Worm (Caenorhabditis elegans): ENCODE measurements around the gene try-3.

try-3 gene

ce11 chrIV:6535908-6536307, 21.0 kb upstream of the try-3 start, which contains the start of gene C01G5.3:
Gene C01G5.3 (plus strand): TSS chrIV:6536208.
- TF ChIP-seq lin-35 (GFP tag; optimal IDR thresholded peaks at IDR 0.05) (no peak), blmp-1 (tag; optimal IDR thresholded peaks at IDR 0.05) (no peak), efl-1 (optimal IDR thresholded peaks at IDR 0.05) (no peak), efl-1 (GFP tag; optimal IDR thresholded peaks at IDR 0.05 in 1 of 2) (peak in 1 of 2 experiments; percentile 77), fkh-10 (GFP tag; optimal IDR thresholded peaks at IDR 0.05) (no peak), lin-13 (GFP tag; optimal IDR thresholded peaks at IDR 0.05) (no peak)

ce11 chrIV:6541435-6541834, 15.5 kb upstream of the try-3 start, which contains the start of gene C01G5.25:
Gene C01G5.25 (plus strand): TSS chrIV:6541684.
- TF ChIP-seq fkh-8 (tag; optimal IDR thresholded peaks at IDR 0.05) (peak; percentile 2), nhr-47 (tag; optimal IDR thresholded peaks at IDR 0.05) (no peak), dpl-1 (GFP tag; optimal IDR thresholded peaks at IDR 0.05) (peak in 1 of 3 experiments; percentile 12), ztf-4 (tag; optimal IDR thresholded peaks at IDR 0.05) (no peak), mab-9 (GFP tag; IDR thresholded peaks at IDR 0.05) (no peak), xbp-1 (tag; optimal IDR thresholded peaks at IDR 0.05) (no peak), nhr-28 (tag; optimal IDR thresholded peaks at IDR 0.05) (no peak), pag-3 (tag; optimal IDR thresholded peaks at IDR 0.05; ENCODE audit: borderline replicate concordance, insufficient read depth) (no peak), unc-86 (tag; optimal IDR thresholded peaks at IDR 0.05) (peak; percentile 56), snpc-4 (tag; optimal IDR thresholded peaks at IDR 0.05) (no peak), lin-14 (GFP tag; optimal IDR thresholded peaks at IDR 0.05) (peak; percentile 69), hlh-4 (tag; optimal IDR thresholded peaks at IDR 0.05) (no peak), egl-13 (tag; optimal IDR thresholded peaks at IDR 0.05) (no peak), tbx-2 (tag; optimal IDR thresholded peaks at IDR 0.05) (no peak), efl-3 (GFP tag; optimal IDR thresholded peaks at IDR 0.05) (no peak), unc-62 (GFP tag; optimal IDR thresholded peaks at IDR 0.05) (no peak), ceh-82 (tag; optimal IDR thresholded peaks at IDR 0.05) (peak in 1 of 3 experiments; percentile 23)

ce11 chrIV:6542962-6543361, 14.0 kb upstream of the try-3 start:
- TF ChIP-seq efl-1 (optimal IDR thresholded peaks at IDR 0.05) (peak in 1 of 2 experiments; percentile 12), efl-1 (GFP tag; optimal IDR thresholded peaks at IDR 0.05 in 1 of 2) (no peak), mep-1 (tag; optimal IDR thresholded peaks at IDR 0.05) (peak; percentile 6), mab-9 (GFP tag; IDR thresholded peaks at IDR 0.05) (0 out of 2 replicates have a peak, but pooled peaks have one; percentile 25), unc-30 (tag; optimal IDR thresholded peaks at IDR 0.05) (no peak), C04F5.9 (tag; optimal IDR thresholded peaks at IDR 0.05) (no peak), lin-14 (GFP tag; optimal IDR thresholded peaks at IDR 0.05) (peak; percentile 67), nhr-71 (tag; optimal IDR thresholded peaks at IDR 0.05) (peak; percentile 43), aly-2 (tag; optimal IDR thresholded peaks at IDR 0.05) (no peak), fkh-8 (tag; optimal IDR thresholded peaks at IDR 0.05) (peak; percentile 79), nhr-47 (tag; optimal IDR thresholded peaks at IDR 0.05) (peak; percentile 46)

ce11 chrIV:6547397-6547796, 9.6 kb upstream of the try-3 start:
- TF ChIP-seq lin-14 (GFP tag; optimal IDR thresholded peaks at IDR 0.05) (peak; percentile 56), efl-1 (optimal IDR thresholded peaks at IDR 0.05) (peak in 1 of 2 experiments; percentile 3), efl-1 (GFP tag; optimal IDR thresholded peaks at IDR 0.05 in 1 of 2) (no peak), nhr-47 (tag; optimal IDR thresholded peaks at IDR 0.05) (no peak), fkh-10 (GFP tag; optimal IDR thresholded peaks at IDR 0.05) (peak; percentile 56), vab-15 (tag; optimal IDR thresholded peaks at IDR 0.05) (no peak)

- TF ChIP-seq dpl-1 (GFP tag; optimal IDR thresholded peaks at IDR 0.05) (peak; percentile 96 to 97 (median 96)), unc-98 (GFP tag; IDR thresholded peaks at IDR 0.05) (no peak), fos-1 (tag; optimal IDR thresholded peaks at IDR 0.05) (peak; percentile 49), nhr-47 (tag; optimal IDR thresholded peaks at IDR 0.05) (peak; percentile 74), nhr-20 (tag; optimal IDR thresholded peaks at IDR 0.05) (peak; percentile 77), dsc-1 (tag; optimal IDR thresholded peaks at IDR 0.05) (peak; percentile 53), fkh-4 (tag; optimal IDR thresholded peaks at IDR 0.05; ENCODE audit: borderline replicate concordance) (no peak), pag-3 (tag; optimal IDR thresholded peaks at IDR 0.05; ENCODE audit: borderline replicate concordance, insufficient read depth) (no peak), efl-1 (optimal IDR thresholded peaks at IDR 0.05) (peak; percentile 94 to 98), efl-1 (GFP tag; optimal IDR thresholded peaks at IDR 0.05 in 1 of 2) (peak; percentile 98 to 100), skn-1 (tag; optimal IDR thresholded peaks at IDR 0.05) (peak; percentile 74), irx-1 (tag; optimal IDR thresholded peaks at IDR 0.05) (peak; percentile 30), zag-1 (tag; optimal IDR thresholded peaks at IDR 0.05) (no peak), nhr-85 (tag) (peak; percentile 69), xbp-1 (tag; optimal IDR thresholded peaks at IDR 0.05) (peak; percentile 58), lin-35 (GFP tag; optimal IDR thresholded peaks at IDR 0.05) (peak; percentile 98 to 99), jun-1 (tag; optimal IDR thresholded peaks at IDR 0.05) (no peak), nhr-11 (tag; optimal IDR thresholded peaks at IDR 0.05) (no peak), egl-27 (tag; optimal IDR thresholded peaks at IDR 0.05) (no peak), tbx-2 (tag; optimal IDR thresholded peaks at IDR 0.05) (peak; percentile 63), nhr-84 (tag; optimal IDR thresholded peaks at IDR 0.05) (no peak), elt-3 (tag; optimal IDR thresholded peaks at IDR 0.05) (peak in 1 of 6 experiments; percentile 50), unc-86 (tag; optimal IDR thresholded peaks at IDR 0.05) (peak; percentile 48)
These were observed 8.3 kb upstream of the try-3 start, which contains the start of gene fan-1 for ce11 chrIV:6548609-6549008. Gene fan-1 (plus strand): TSS chrIV:6548686.
